Worm (Caenorhabditis elegans) whole organism, L4 larva: ENCODE measurements around the gene D1046.4.

Experiments used
- F37D6.2 ChIP-seq: sonication (generic microtip); optimal IDR thresholded peaks from 2 replicates; lab custom pipeline; 2016; ENCODE audit warnings: mild to moderate bottlenecking, missing genetic modification characterization, missing compliant biosample characterization
- T26A8.4 ChIP-seq: fragments of 200-800 bp; sonication (Bioruptor generic); IDR thresholded peaks from 2 replicates; pipeline ENCODE4 v1.3.6; 2022; ENCODE audit warnings: missing genetic modification characterization, missing compliant biosample characterization
- Y5F2A.4 ChIP-seq: fragments of 200-800 bp; sonication (Bioruptor generic); optimal IDR thresholded peaks from 2 replicates; lab custom pipeline; 2018; ENCODE audit warnings: mild to moderate bottlenecking, missing genetic modification characterization, missing compliant biosample characterization
- Y75B8A.6 ChIP-seq: fragments of 200-800 bp; sonication (Bioruptor generic); IDR thresholded peaks from 2 replicates; pipeline ENCODE4 v1.3.6; 2022; ENCODE audit warnings: missing genetic modification reagents, missing genetic modification characterization, missing compliant biosample characterization
- ZK337.2 ChIP-seq: fragments of 200-800 bp; sonication (Bioruptor generic); IDR thresholded peaks from 2 replicates; pipeline ENCODE4 v1.3.6; 2022; ENCODE audit warnings: missing genetic modification reagents, missing genetic modification characterization, missing compliant biosample characterization
- ZK546.5 ChIP-seq, 2 experiments: sonication (generic microtip); optimal IDR thresholded peaks; 2 replicates each; lab custom pipeline; 2017; ENCODE audit warnings: missing biosample characterization in 2 of 2, missing genetic modification characterization in 2 of 2
- aha-1 ChIP-seq: fragments of 150-350 bp; peaks from one replicate; lab custom pipeline; 2014; ENCODE audit warnings: missing biosample characterization, missing genetic modification characterization
- aly-2 ChIP-seq: sonication (generic microtip); optimal IDR thresholded peaks from 2 replicates; lab custom pipeline; 2018; ENCODE audit warnings: missing biosample characterization, missing genetic modification characterization
- attf-4 ChIP-seq: sonication (generic microtip); optimal IDR thresholded peaks from 3 replicates; lab custom pipeline; 2017; ENCODE audit warnings: missing biosample characterization, missing genetic modification characterization
- ceh-82 ChIP-seq: sonication (generic microtip); optimal IDR thresholded peaks from 2 replicates; lab custom pipeline; 2017; ENCODE audit warnings: missing biosample characterization, missing genetic modification characterization
- ces-1 ChIP-seq: fragments of 150-350 bp; sonication (generic microtip); optimal IDR thresholded peaks from 4 replicates; lab custom pipeline; 2014; ENCODE audit warnings: missing biosample characterization, missing genetic modification reagents, missing genetic modification characterization
- cey-2 ChIP-seq: sonication (generic microtip); optimal IDR thresholded peaks from 3 replicates; lab custom pipeline; 2017; ENCODE audit warnings: missing genetic modification characterization, mild to moderate bottlenecking, missing compliant biosample characterization, antibody characterized with exemption, borderline replicate concordance; ENCODE audit not compliant: insufficient read depth
- ctbp-1 ChIP-seq: fragments of 200-800 bp; sonication (Bioruptor generic); IDR thresholded peaks from 2 replicates; pipeline ENCODE4 v1.3.6; 2022; ENCODE audit warnings: missing genetic modification reagents, missing genetic modification characterization, missing compliant biosample characterization
- daf-16 ChIP-seq, 3 experiments: sonication (generic microtip); optimal IDR thresholded peaks; 2 replicates each; lab custom pipeline; 2016 to 2017; ENCODE audit warnings: missing genetic modification characterization in 3 of 3, missing genetic modification reagents in 3 of 3, mild to moderate bottlenecking in 2 of 3, missing compliant biosample characterization in 2 of 3, missing biosample characterization in 1 of 3, moderate library complexity in 1 of 3
- duxl-1 ChIP-seq: sonication (generic microtip); optimal IDR thresholded peaks from 2 replicates; lab custom pipeline; 2016; ENCODE audit warnings: mild to moderate bottlenecking, missing genetic modification characterization, moderate library complexity, missing compliant biosample characterization; ENCODE audit not compliant: poor library complexity
- hif-1 ChIP-seq, 2 experiments: sonication (generic microtip); optimal IDR thresholded peaks; 2 replicates each; lab custom pipeline; 2016 to 2017; ENCODE audit warnings: missing compliant biosample characterization in 2 of 2, missing genetic modification characterization in 2 of 2, missing genetic modification reagents in 2 of 2, missing genotype in 2 of 2, mild to moderate bottlenecking in 1 of 2
- hlh-11 ChIP-seq: fragments of 200-800 bp; sonication (Bioruptor generic); optimal IDR thresholded peaks from 2 replicates; lab custom pipeline; 2018; ENCODE audit warnings: mild to moderate bottlenecking, missing genetic modification characterization, missing compliant biosample characterization
- hlh-30 ChIP-seq: sonication (generic microtip); optimal IDR thresholded peaks from 2 replicates; lab custom pipeline; 2017; ENCODE audit warnings: antibody characterized with exemption, mild to moderate bottlenecking, missing genetic modification characterization, missing compliant biosample characterization; ENCODE audit not compliant: insufficient read depth
- lin-1 ChIP-seq: fragments of 200-800 bp; sonication (Bioruptor generic); IDR thresholded peaks from 2 replicates; pipeline ENCODE4 v1.3.6; 2022; ENCODE audit warnings: missing genetic modification reagents, missing genetic modification characterization, missing compliant biosample characterization
- lin-29 ChIP-seq: fragments of 200-800 bp; sonication (Bioruptor generic); IDR thresholded peaks from 2 replicates; pipeline ENCODE4 v1.3.6; 2022; ENCODE audit warnings: missing genetic modification reagents, missing genetic modification characterization, missing compliant biosample characterization
- lir-3 ChIP-seq: sonication (generic microtip); optimal IDR thresholded peaks from 2 replicates; lab custom pipeline; 2016; ENCODE audit warnings: mild to moderate bottlenecking, missing genetic modification characterization, missing compliant biosample characterization
- mdl-1 ChIP-seq, 2 experiments: fragments of 150-350 bp in 1 of 2; sonication (generic microtip) in 1 of 2; optimal IDR thresholded peaks; 2 replicates each; lab custom pipeline; 2014 to 2017; ENCODE audit warnings: missing biosample characterization in 2 of 2, missing genetic modification characterization in 2 of 2
- mdt-29 ChIP-seq: fragments of 200-800 bp; sonication (Bioruptor generic); IDR thresholded peaks from 2 replicates; pipeline ENCODE4 v1.3.6; 2022; ENCODE audit warnings: missing genetic modification reagents, missing genetic modification characterization, missing compliant biosample characterization
- mxl-3 ChIP-seq: fragments of 200-800 bp; sonication (Bioruptor generic); optimal IDR thresholded peaks from 2 replicates; lab custom pipeline; 2018; ENCODE audit warnings: mild to moderate bottlenecking, missing genetic modification characterization, missing compliant biosample characterization
- nhr-11 ChIP-seq: fragments of 150-350 bp; optimal IDR thresholded peaks from 2 replicates; lab custom pipeline; 2014; ENCODE audit warnings: missing biosample characterization, missing genetic modification characterization
- nhr-237 ChIP-seq: sonication (generic microtip); optimal IDR thresholded peaks from 2 replicates; lab custom pipeline; 2017; ENCODE audit warnings: missing biosample characterization, missing genetic modification characterization
- nhr-25 ChIP-seq: sonication (generic microtip); optimal IDR thresholded peaks from 2 replicates; lab custom pipeline; 2017; ENCODE audit warnings: missing genetic modification characterization, mild to moderate bottlenecking, missing compliant biosample characterization, antibody characterized with exemption, moderate library complexity, borderline replicate concordance; ENCODE audit not compliant: insufficient read depth
- nhr-41 ChIP-seq: fragments of 200-800 bp; sonication (Bioruptor generic); IDR thresholded peaks from 2 replicates; pipeline ENCODE4 v1.3.6; 2022; ENCODE audit warnings: missing genetic modification reagents, missing genetic modification characterization, missing compliant biosample characterization
- nhr-6 ChIP-seq: fragments of 150-350 bp; optimal IDR thresholded peaks from 2 replicates; lab custom pipeline; 2014; ENCODE audit warnings: missing biosample characterization, missing genetic modification characterization
- nhr-76 ChIP-seq: fragments of 150-350 bp; optimal IDR thresholded peaks from 2 replicates; lab custom pipeline; 2014; ENCODE audit warnings: missing biosample characterization, missing genetic modification characterization
- nhr-77 ChIP-seq: fragments of 150-350 bp; optimal IDR thresholded peaks from 2 replicates; lab custom pipeline; 2014; ENCODE audit warnings: missing biosample characterization, missing genetic modification characterization
- pha-4 ChIP-seq, 2 experiments: fragments of 150-350 bp in 1 of 2; fragments of 200-800 bp in 1 of 2; sonication (Bioruptor generic) in 1 of 2; IDR thresholded peaks in 1 of 2; optimal IDR thresholded peaks in 1 of 2; 2 replicates each; pipeline versions ENCODE4 v1.3.6 to Lab custom; 2014 to 2022; ENCODE audit warnings: missing genetic modification characterization in 2 of 2, missing genetic modification reagents in 2 of 2, missing biosample characterization in 1 of 2, missing compliant biosample characterization in 1 of 2
- php-3 ChIP-seq: fragments of 200-800 bp; sonication (Bioruptor generic); IDR thresholded peaks from 2 replicates; pipeline ENCODE4 v1.3.6; 2022; ENCODE audit warnings: missing genetic modification reagents, missing genetic modification characterization, missing compliant biosample characterization
- rbr-2 ChIP-seq: sonication (generic microtip); optimal IDR thresholded peaks from 2 replicates; lab custom pipeline; 2016; ENCODE audit warnings: missing genotype, missing genetic modification characterization, missing compliant biosample characterization
- saeg-2 ChIP-seq: fragments of 200-800 bp; sonication (Bioruptor generic); IDR thresholded peaks from 2 replicates; pipeline ENCODE4 v1.3.6; 2022; ENCODE audit warnings: missing genetic modification reagents, missing genetic modification characterization, missing compliant biosample characterization
- skn-1 ChIP-seq: fragments of 150-350 bp; optimal IDR thresholded peaks from 2 replicates; lab custom pipeline; 2014; ENCODE audit warnings: missing biosample characterization, missing genetic modification characterization
- spr-3 ChIP-seq: fragments of 200-800 bp; sonication (Bioruptor generic); optimal IDR thresholded peaks from 2 replicates; lab custom pipeline; 2018; ENCODE audit warnings: mild to moderate bottlenecking, missing genetic modification characterization, missing compliant biosample characterization
- zfp-2 ChIP-seq: sonication (generic microtip); optimal IDR thresholded peaks from 2 replicates; lab custom pipeline; 2016; ENCODE audit warnings: mild to moderate bottlenecking, missing genetic modification characterization, missing compliant biosample characterization
- zfp-3 ChIP-seq: fragments of 200-800 bp; sonication (Bioruptor generic); conservative IDR thresholded peaks from 2 replicates; pipeline ENCODE4 v1.3.6; 2022; ENCODE audit warnings: missing genetic modification reagents, missing genetic modification characterization, missing compliant biosample characterization

The D1046.4 gene

DNA sequence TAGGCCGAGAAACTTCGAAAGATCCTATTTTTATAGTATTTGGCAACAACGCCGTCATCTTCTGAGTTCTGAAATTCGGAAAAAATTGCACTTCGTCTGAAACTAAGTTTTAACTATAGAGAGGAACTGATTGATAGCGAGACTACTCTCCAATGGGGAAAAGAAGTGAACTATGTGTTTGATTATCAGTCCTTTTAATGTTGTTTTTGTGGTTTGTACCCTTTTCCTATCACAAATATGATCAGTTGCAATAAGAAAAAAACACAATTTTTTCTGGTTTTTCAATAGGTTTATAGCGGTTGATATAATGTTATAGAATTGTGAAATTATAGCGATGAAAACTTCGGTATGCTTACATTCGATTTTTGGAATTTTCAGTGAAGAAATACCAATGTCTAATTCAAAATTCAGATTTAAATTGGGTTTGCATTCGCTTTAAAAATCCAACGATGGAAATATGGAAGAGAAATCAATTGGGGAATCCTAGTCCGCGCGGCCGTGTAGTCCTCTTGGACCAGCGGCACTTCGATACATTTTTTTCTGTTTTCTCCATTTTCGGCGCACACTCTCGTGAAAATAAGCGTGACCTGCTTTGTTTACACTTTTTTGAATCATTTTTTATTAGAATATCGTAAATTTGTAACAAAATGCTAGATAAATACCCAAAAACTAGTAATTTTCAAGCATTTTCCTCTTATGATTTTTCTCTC, 39.7 kb downstream of the D1046.4 start, which contains the start of gene C53B4.3 (continued):
- TF ChIP-seq ZK337.2 (GFP tag; lab: Robert Waterston, UW) (peak; percentile 90), rbr-2 (tag; lab: Kevin White, UChicago) (peak; percentile 59), T26A8.4 (GFP tag; lab: Robert Waterston, UW) (no peak)

- TF ChIP-seq hlh-11 (tag; lab: Kevin White, UChicago) (peak; percentile 25), daf-16 (GFP tag; optimal IDR thresholded peaks at IDR 0.05; lab: Kevin White, UChicago) (peak in 1 of 2 experiments; percentile 24), daf-16 (tag; optimal IDR thresholded peaks at IDR 0.05; lab: Kevin White, UChicago) (no peak), nhr-11 (peak; percentile 61), ceh-82 (tag; lab: Kevin White, UChicago) (no peak), skn-1 (no peak), lin-29 (GFP tag; lab: Robert Waterston, UW) (no peak), T26A8.4 (GFP tag; lab: Robert Waterston, UW) (no peak), hif-1 (tag; optimal IDR thresholded peaks at IDR 0.05; lab: Kevin White, UChicago) (no peak), php-3 (no peak), aha-1 (peak; percentile 58), hlh-30 (peak; percentile 14), duxl-1 (tag; lab: Kevin White, UChicago) (no peak), attf-4 (tag; lab: Kevin White, UChicago) (no peak)
Measured at ce11 chrIV:8974543-8975330, 41.1 kb downstream of the D1046.4 start.

DNA sequence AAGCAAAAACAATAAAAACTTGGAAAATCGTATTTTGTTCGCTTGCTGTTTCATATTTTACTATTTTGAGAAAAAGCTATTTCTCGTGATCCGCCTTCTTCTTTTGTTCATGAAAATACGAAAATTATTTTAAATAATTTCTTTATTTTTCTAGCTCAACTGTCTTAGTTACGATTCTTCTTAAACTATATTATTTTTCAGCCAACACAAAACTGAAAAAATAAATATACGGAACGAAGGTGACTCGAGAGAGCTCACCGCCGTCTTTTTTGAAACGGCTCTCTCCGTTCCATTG, 41.6 kb downstream of the D1046.4 start, which contains the start of gene pdzd-8:
TSS of gene pdzd-8 (plus strand) at position 196 of the 295 bp plus-strand sequence.
- no peak for TF ChIP-seq nhr-237
- no peak for TF ChIP-seq hlh-30

DNA sequence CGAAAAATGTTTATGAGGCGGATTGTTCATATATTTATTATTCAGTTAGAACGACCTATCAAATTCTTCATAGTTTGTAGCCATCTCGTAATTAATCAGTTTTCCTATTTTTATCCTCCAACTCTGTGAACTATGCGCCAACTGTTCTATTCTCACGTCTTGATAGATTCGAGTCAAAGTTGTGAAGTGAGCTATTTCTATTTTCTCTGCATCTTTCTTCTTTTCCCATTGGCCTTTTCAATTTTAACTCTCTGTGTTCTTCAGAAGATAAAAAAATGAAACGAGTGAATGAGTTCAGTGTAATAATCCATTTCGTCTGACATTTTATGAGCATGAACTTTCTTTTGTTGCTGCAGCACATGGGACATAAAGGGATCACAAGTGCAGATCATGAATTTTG, 44.4 kb downstream of the D1046.4 start:
- TF ChIP-seq pha-4 (GFP tag; IDR thresholded peaks at IDR 0.05; lab: Robert Waterston, UW) (no peak), pha-4 (tag; optimal IDR thresholded peaks at IDR 0.05; lab: Kevin White, UChicago) (no peak), ZK546.5 (tag; optimal IDR thresholded peaks at IDR 0.05; lab: Kevin White, UChicago) (no peak), hlh-11 (tag; lab: Kevin White, UChicago) (no peak), nhr-11 (peak; percentile 56), lir-3 (tag; lab: Kevin White, UChicago) (no peak), aha-1 (peak; percentile 66), nhr-76 (no peak), spr-3 (GFP tag; lab: Kevin White, UChicago) (no peak), Y75B8A.6 (GFP tag; lab: Robert Waterston, UW) (no peak), mxl-3 (GFP tag; lab: Kevin White, UChicago) (no peak), lin-1 (GFP tag; lab: Robert Waterston, UW) (no peak), nhr-25 (tag; lab: Kevin White, UChicago) (no peak), lin-29 (GFP tag; lab: Robert Waterston, UW) (no peak), aly-2 (no peak), nhr-77 (tag; lab: Kevin White, UChicago) (no peak), zfp-3 (no peak), php-3 (0 out of 2 replicates have a peak, but pooled peaks have one; percentile 31), nhr-6 (no peak)

DNA sequence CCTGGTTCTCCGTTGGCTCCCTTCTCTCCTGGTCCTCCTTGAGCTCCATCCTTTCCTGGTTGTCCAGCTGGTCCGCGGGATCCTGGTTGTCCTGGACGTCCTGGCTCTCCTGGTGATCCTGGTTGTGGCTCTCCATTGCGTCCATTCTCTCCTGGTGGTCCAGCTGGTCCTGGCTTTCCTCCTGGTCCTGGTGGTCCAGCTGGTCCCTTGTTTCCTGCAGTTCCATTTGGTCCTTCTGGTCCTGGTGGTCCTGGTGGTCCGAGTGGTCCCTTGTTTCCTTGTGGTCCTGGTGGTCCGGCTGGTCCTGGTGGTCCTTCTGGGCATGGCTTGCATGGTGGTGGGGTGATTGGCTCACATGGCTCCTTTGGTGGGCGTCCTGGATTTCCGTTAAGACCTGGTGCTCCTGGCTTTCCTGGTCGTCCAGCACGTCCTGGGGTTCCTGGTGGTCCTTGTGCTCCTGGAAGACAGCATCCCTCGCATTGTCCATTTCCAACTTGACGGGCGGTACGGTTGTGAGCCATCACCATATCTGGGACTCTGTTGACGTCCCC, 45.5 kb downstream of the D1046.4 start:
- no peak for TF ChIP-seq mdl-1 (tag; optimal IDR thresholded peaks at IDR 0.05; lab: Kevin White, UChicago)
- TF ChIP-seq cey-2 (tag; lab: Kevin White, UChicago), result no peak
- TF ChIP-seq F37D6.2 (tag; lab: Kevin White, UChicago), result no peak
- no peak for TF ChIP-seq hif-1 (tag; optimal IDR thresholded peaks at IDR 0.05; lab: Kevin White, UChicago)
- no peak for TF ChIP-seq zfp-2 (tag; lab: Kevin White, UChicago)
- peak; percentile 23; the same call in 1 of the 2 replicates for TF ChIP-seq ctbp-1 (GFP tag; lab: Robert Waterston, UW)
- TF ChIP-seq ces-1 (GFP tag; lab: Kevin White, UChicago), result no peak
- TF ChIP-seq attf-4 (tag; lab: Kevin White, UChicago), result no peak
- TF ChIP-seq saeg-2 (GFP tag; lab: Robert Waterston, UW), result no peak
- TF ChIP-seq Y5F2A.4, result no peak
- TF ChIP-seq spr-3 (GFP tag; lab: Kevin White, UChicago), result no peak
- TF ChIP-seq mdt-29 (GFP tag; lab: Robert Waterston, UW), result no peak
- TF ChIP-seq nhr-41 (GFP tag; lab: Robert Waterston, UW), result no peak
- TF ChIP-seq nhr-6, result no peak
